Fruit fly (Drosophila melanogaster) whole organism, embryonic: Measurements from ENCODE around the gene CG5390.

Experiments used
- Asciz ChIP-seq: fragments of 200-800 bp; sonication (Bioruptor generic); optimal IDR thresholded peaks from 2 replicates; lab custom pipeline; 2017; ENCODE audit warnings: missing biosample characterization, mild to moderate bottlenecking, missing genetic modification characterization, missing genetic modification reagents
- Atf-2 ChIP-seq: fragments of 200-800 bp; sonication (Bioruptor generic); optimal IDR thresholded peaks from 2 replicates; lab custom pipeline; 2016; ENCODE audit warnings: missing biosample characterization, missing genetic modification characterization
- Bdp1 ChIP-seq: fragments of 200-800 bp; sonication (Bioruptor generic); optimal IDR thresholded peaks from 3 replicates; lab custom pipeline; 2016; ENCODE audit warnings: missing biosample characterization, missing genetic modification characterization
- CG1024 ChIP-seq: fragments of 200-800 bp; sonication (Bioruptor generic); IDR thresholded peaks from 2 replicates; pipeline ENCODE4 v1.3.6; 2022; ENCODE audit warnings: missing biosample characterization, missing genetic modification characterization
- CG12104 ChIP-seq: fragments of 200-800 bp; sonication (Bioruptor generic); optimal IDR thresholded peaks from 3 replicates; lab custom pipeline; 2016; ENCODE audit warnings: missing biosample characterization, missing genetic modification characterization
- CG14014 ChIP-seq: fragments of 200-800 bp; sonication (Bioruptor generic); IDR thresholded peaks from 2 replicates; pipeline ENCODE4 v1.3.6; 2022; ENCODE audit warnings: missing biosample characterization, missing genetic modification characterization
- CG15479 ChIP-seq: fragments of 200-800 bp; sonication (Bioruptor generic); optimal IDR thresholded peaks from 3 replicates; lab custom pipeline; 2019; ENCODE audit warnings: missing biosample characterization, mild to moderate bottlenecking, missing genetic modification characterization, moderate library complexity
- CG15696 ChIP-seq: fragments of 200-800 bp; sonication (Bioruptor generic); optimal IDR thresholded peaks from 2 replicates; lab custom pipeline; 2019; ENCODE audit warnings: missing biosample characterization, mild to moderate bottlenecking, missing genetic modification characterization, moderate library complexity
- CG17568 ChIP-seq: fragments of 200-800 bp; sonication (Bioruptor generic); optimal IDR thresholded peaks from 2 replicates; lab custom pipeline; 2018; ENCODE audit warnings: missing biosample characterization, mild to moderate bottlenecking, missing genetic modification characterization, moderate library complexity
- CG17829 ChIP-seq: fragments of 200-800 bp; optimal IDR thresholded peaks from 2 replicates; lab custom pipeline; 2019; ENCODE audit warnings: missing biosample characterization, mild to moderate bottlenecking, missing genetic modification characterization, moderate library complexity
- CG18619 ChIP-seq: fragments of 200-800 bp; sonication (Bioruptor generic); optimal IDR thresholded peaks from 3 replicates; lab custom pipeline; 2017; ENCODE audit warnings: missing biosample characterization, mild to moderate bottlenecking, missing genetic modification characterization
- CG2116 ChIP-seq: fragments of 200-800 bp; sonication (Bioruptor generic); optimal IDR thresholded peaks from 3 replicates; lab custom pipeline; 2018; ENCODE audit warnings: missing biosample characterization, mild to moderate bottlenecking, missing genetic modification characterization
- CG2120 ChIP-seq: fragments of 200-800 bp; sonication (Bioruptor generic); optimal IDR thresholded peaks from 3 replicates; lab custom pipeline; 2016; ENCODE audit warnings: missing biosample characterization, missing genetic modification characterization
- CG31365 ChIP-seq: fragments of 200-800 bp; sonication (Bioruptor generic); optimal IDR thresholded peaks from 2 replicates; lab custom pipeline; 2018; ENCODE audit warnings: missing biosample characterization, mild to moderate bottlenecking, missing genetic modification characterization
- CG34376 ChIP-seq: fragments of 200-800 bp; sonication (Bioruptor generic); optimal IDR thresholded peaks from 2 replicates; lab custom pipeline; 2018; ENCODE audit warnings: missing biosample characterization, mild to moderate bottlenecking, missing genetic modification characterization
- CG4360 ChIP-seq: fragments of 200-800 bp; sonication (Bioruptor generic); IDR thresholded peaks from 2 replicates; pipeline ENCODE4 v1.3.6; 2022; ENCODE audit warnings: missing biosample characterization, missing genetic modification characterization
- CG6254 ChIP-seq: fragments of 200-800 bp; sonication (Bioruptor generic); optimal IDR thresholded peaks from 3 replicates; lab custom pipeline; 2017; ENCODE audit warnings: mild to moderate bottlenecking, missing biosample characterization, missing genetic modification reagents, missing genetic modification characterization
- CG6654 ChIP-seq: fragments of 200-800 bp; sonication (Bioruptor generic); optimal IDR thresholded peaks from 2 replicates; lab custom pipeline; 2017; ENCODE audit warnings: missing biosample characterization, mild to moderate bottlenecking, missing genetic modification characterization
- CG8924 ChIP-seq: fragments of 200-800 bp; optimal IDR thresholded peaks from 3 replicates; lab custom pipeline; 2019; ENCODE audit warnings: missing biosample characterization, mild to moderate bottlenecking, missing genetic modification characterization, moderate library complexity
- CG8944 ChIP-seq: fragments of 200-800 bp; sonication (Bioruptor generic); optimal IDR thresholded peaks from 3 replicates; lab custom pipeline; 2016; ENCODE audit warnings: missing biosample characterization, missing genetic modification characterization
- CTCF ChIP-seq: fragments of 200-800 bp; sonication (Bioruptor generic); optimal IDR thresholded peaks from 2 replicates; lab custom pipeline; 2017; ENCODE audit warnings: missing biosample characterization, mild to moderate bottlenecking, missing genetic modification characterization, moderate library complexity
- Chrac-16 ChIP-seq: fragments of 200-800 bp; sonication (Bioruptor generic); optimal IDR thresholded peaks from 3 replicates; lab custom pipeline; 2016; ENCODE audit warnings: missing biosample characterization, missing genetic modification characterization
- Dad ChIP-seq: fragments of 200-800 bp; sonication (Bioruptor generic); optimal IDR thresholded peaks from 3 replicates; lab custom pipeline; 2016; ENCODE audit warnings: missing biosample characterization, missing genetic modification characterization
- Doc3 ChIP-seq: fragments of 200-800 bp; sonication (Bioruptor generic); IDR thresholded peaks from 3 replicates; pipeline ENCODE4 v1.3.6; 2022; ENCODE audit warnings: missing biosample characterization, missing genetic modification characterization; ENCODE audit not compliant: partially characterized antibody
- E2f1 ChIP-seq: fragments of 200-800 bp; sonication (Bioruptor generic); IDR thresholded peaks from 2 replicates; pipeline ENCODE4 v1.3.6; 2022; ENCODE audit warnings: missing biosample characterization, missing genetic modification characterization
- Lpt ChIP-seq: fragments of >200 bp; optimal IDR thresholded peaks from 2 replicates; lab custom pipeline; 2018; ENCODE audit warnings: missing biosample characterization, missing genetic modification characterization
- Meics ChIP-seq: fragments of 200-800 bp; sonication (Bioruptor generic); optimal IDR thresholded peaks from 2 replicates; lab custom pipeline; 2017; ENCODE audit warnings: missing biosample characterization, mild to moderate bottlenecking, missing genetic modification characterization
- Nf-YC ChIP-seq: fragments of 200-800 bp; optimal IDR thresholded peaks from 3 replicates; lab custom pipeline; 2019; ENCODE audit warnings: missing biosample characterization, mild to moderate bottlenecking, missing genetic modification characterization, moderate library complexity
- Trl ChIP-seq, 3 experiments: fragments of >200 bp in 2 of 3; fragments of 200-800 bp in 1 of 3; sonication (Bioruptor generic) in 1 of 3; optimal IDR thresholded peaks; 2 replicates in 1 of 3; 3 replicates in 2 of 3; lab custom pipeline; 2016 to 2017; ENCODE audit warnings: missing biosample characterization in 1 of 3, missing genetic modification characterization in 1 of 3
- Xbp1 ChIP-seq: fragments of 200-800 bp; sonication (Bioruptor generic); optimal IDR thresholded peaks from 3 replicates; lab custom pipeline; 2016; ENCODE audit warnings: missing biosample characterization, mild to moderate bottlenecking, missing genetic modification characterization
- ase ChIP-seq: fragments of 200-800 bp; sonication (Bioruptor generic); IDR thresholded peaks from 3 replicates; pipeline ENCODE4 v1.3.6; 2022; ENCODE audit warnings: missing biosample characterization, missing genetic modification characterization
- bbx ChIP-seq: fragments of 200-800 bp; sonication (Bioruptor generic); IDR thresholded peaks from 2 replicates; pipeline ENCODE4 v1.3.6; 2022; ENCODE audit warnings: missing biosample characterization, missing genetic modification characterization; ENCODE audit not compliant: partially characterized antibody
- dati ChIP-seq: fragments of 200-800 bp; sonication (Bioruptor generic); IDR thresholded peaks from 2 replicates; pipeline ENCODE4 v1.3.6; 2022; ENCODE audit warnings: missing biosample characterization, missing genetic modification characterization
- dmrt99B ChIP-seq: fragments of 200-800 bp; sonication (Bioruptor generic); optimal IDR thresholded peaks from 2 replicates; lab custom pipeline; 2018; ENCODE audit warnings: missing biosample characterization, mild to moderate bottlenecking, missing genetic modification characterization, moderate library complexity
- dysf ChIP-seq: fragments of 200-800 bp; sonication (Bioruptor generic); IDR thresholded peaks from 3 replicates; pipeline ENCODE4 v1.3.6; 2022; ENCODE audit warnings: missing biosample characterization, missing genetic modification characterization
- emc ChIP-seq: fragments of 200-800 bp; sonication (Bioruptor generic); optimal IDR thresholded peaks from 2 replicates; lab custom pipeline; 2016; ENCODE audit warnings: missing biosample characterization, missing genetic modification characterization
- ems ChIP-seq: fragments of 200-800 bp; sonication (Bioruptor generic); optimal IDR thresholded peaks from 3 replicates; lab custom pipeline; 2016; ENCODE audit warnings: missing biosample characterization, missing genetic modification characterization
- eyg ChIP-seq: fragments of 200-800 bp; sonication (Bioruptor generic); optimal IDR thresholded peaks from 3 replicates; lab custom pipeline; 2016; ENCODE audit warnings: missing biosample characterization, missing genetic modification characterization
- gsb ChIP-seq: fragments of 200-800 bp; sonication (Bioruptor generic); IDR thresholded peaks from 2 replicates; pipeline ENCODE4 v1.3.6; 2022; ENCODE audit warnings: missing biosample characterization, missing genetic modification characterization
- jing ChIP-seq: fragments of 200-800 bp; sonication (Bioruptor generic); optimal IDR thresholded peaks from 2 replicates; lab custom pipeline; 2018; ENCODE audit warnings: missing biosample characterization, mild to moderate bottlenecking, missing genetic modification characterization
- org-1 ChIP-seq: fragments of 200-800 bp; sonication (Bioruptor generic); optimal IDR thresholded peaks from 2 replicates; lab custom pipeline; 2017; ENCODE audit warnings: missing biosample characterization, missing genetic modification characterization
- pan ChIP-seq, 4 experiments: fragments of >200 bp in 3 of 4; fragments of 200-800 bp in 1 of 4; sonication (Bioruptor generic) in 1 of 4; optimal IDR thresholded peaks in 3 of 4; IDR thresholded peaks in 1 of 4; 2 replicates each; pipeline versions ENCODE4 v1.3.6 to Lab custom; 2017 to 2022; ENCODE audit warnings: missing biosample characterization in 2 of 4, missing genetic modification characterization in 2 of 4, mixed read lengths in 1 of 4
- pfk ChIP-seq: fragments of 200-800 bp; sonication (Bioruptor generic); optimal IDR thresholded peaks from 2 replicates; lab custom pipeline; 2018; ENCODE audit warnings: missing biosample characterization, mild to moderate bottlenecking, missing genetic modification characterization, moderate library complexity
- phol ChIP-seq: fragments of 200-800 bp; sonication (Bioruptor generic); optimal IDR thresholded peaks from 3 replicates; lab custom pipeline; 2018; ENCODE audit warnings: missing biosample characterization, mild to moderate bottlenecking, missing genetic modification characterization, moderate library complexity
- pzg ChIP-seq: fragments of 200-800 bp; sonication (Bioruptor generic); optimal IDR thresholded peaks from 3 replicates; lab custom pipeline; 2018; ENCODE audit warnings: missing biosample characterization, mild to moderate bottlenecking, missing genetic modification characterization, moderate library complexity
- repo ChIP-seq: fragments of 200-800 bp; sonication (Bioruptor generic); optimal IDR thresholded peaks from 2 replicates; lab custom pipeline; 2016; ENCODE audit warnings: missing biosample characterization, missing genetic modification characterization
- sim ChIP-seq: fragments of 200-800 bp; sonication (Bioruptor generic); IDR thresholded peaks from 2 replicates; pipeline ENCODE4 v1.3.6; 2022; ENCODE audit warnings: missing biosample characterization, missing genetic modification characterization
- trem ChIP-seq: fragments of 200-800 bp; optimal IDR thresholded peaks from 3 replicates; lab custom pipeline; 2019; ENCODE audit warnings: missing biosample characterization, mild to moderate bottlenecking, missing genetic modification characterization, moderate library complexity
- twi ChIP-seq: fragments of 200-800 bp; optimal IDR thresholded peaks from 2 replicates; lab custom pipeline; 2019; ENCODE audit warnings: missing biosample characterization, mild to moderate bottlenecking, missing genetic modification characterization, moderate library complexity
- zf30C ChIP-seq: fragments of 200-800 bp; sonication (Bioruptor generic); optimal IDR thresholded peaks from 3 replicates; lab custom pipeline; 2018; ENCODE audit warnings: missing biosample characterization, mild to moderate bottlenecking, missing genetic modification characterization

Gene CG5390

DNA sequence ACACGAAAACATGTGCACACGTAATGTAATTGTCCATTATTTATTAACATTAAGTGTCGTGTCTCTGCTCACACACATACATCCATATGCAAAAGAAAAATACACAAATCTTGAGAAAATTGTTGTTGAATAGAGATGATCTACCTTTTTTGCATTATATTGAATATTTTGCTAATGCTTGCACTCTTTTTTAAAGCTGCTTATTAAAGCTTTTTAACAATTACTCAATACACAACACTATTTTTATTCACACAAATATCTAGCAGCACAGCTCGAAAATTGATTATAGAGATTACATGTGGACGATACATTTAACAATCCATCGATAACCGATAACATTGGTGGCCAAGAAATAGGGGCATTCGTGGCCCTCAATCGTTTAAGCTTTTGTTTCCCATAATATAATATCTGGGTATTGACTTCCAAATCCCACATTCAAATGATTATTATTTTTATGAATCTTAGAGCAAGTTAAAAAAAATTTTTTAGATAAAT lies 14.3 kb downstream of the CG5390 start, which contains the start of gene Ufd4 (continued):
- TF ChIP-seq dati (GFP tag; lab: Robert Waterston, UW) (no peak), trem (tag; lab: Kevin White, UChicago) (peak; percentile 66), Asciz (GFP tag; lab: Kevin White, UChicago) (no peak), CG31365 (no peak), Nf-YC (tag; lab: Kevin White, UChicago) (peak; percentile 78), ase (GFP tag; lab: Robert Waterston, UW) (no peak), Atf-2 (GFP tag; lab: Kevin White, UChicago) (peak; percentile 27), Meics (no peak), gsb (no peak), CG15479 (GFP tag; lab: Kevin White, UChicago) (no peak), Doc3 (GFP tag; lab: Robert Waterston, UW) (0 out of 3 replicates have a peak, but pooled peaks have one; percentile 36), CG6254 (GFP tag; lab: Kevin White, UChicago) (peak; percentile 41), E2f1 (GFP tag; lab: Robert Waterston, UW) (peak; percentile 64; the same call in 1 of the 2 replicates), Trl (optimal IDR thresholded peaks at IDR 0.05; lab: Kevin White, UChicago) (no peak), Trl (GFP tag; optimal IDR thresholded peaks at IDR 0.05; lab: Kevin White, UChicago) (peak; percentile 69), pzg (peak; percentile 62), CG18619 (GFP tag; lab: Kevin White, UChicago) (peak; percentile 19), dmrt99B (tag; lab: Kevin White, UChicago) (no peak), CG8944 (GFP tag; lab: Kevin White, UChicago) (peak; percentile 3), zf30C (no peak), CG17829 (peak; percentile 83), CG8924 (tag; lab: Kevin White, UChicago) (peak; percentile 65), Lpt (GFP tag; lab: Kevin White, UChicago) (no peak), CTCF (GFP tag; lab: Kevin White, UChicago) (no peak), pfk (peak; percentile 47), CG2116 (peak; percentile 43), CG6654 (GFP tag; lab: Kevin White, UChicago) (no peak), CG12104 (GFP tag; lab: Kevin White, UChicago) (peak; percentile 61), jing (GFP tag; lab: Kevin White, UChicago) (no peak), ems (peak; percentile 64), CG15696 (tag; lab: Kevin White, UChicago) (peak; percentile 65), dysf (no peak; the same call in 2 of the 3 replicates), Dad (peak; percentile 54), bbx (GFP tag; lab: Robert Waterston, UW) (peak; percentile 61; the same call in 1 of the 2 replicates), CG2120 (GFP tag; lab: Kevin White, UChicago) (peak; percentile 79), Chrac-16 (GFP tag; lab: Kevin White, UChicago) (peak; percentile 55), CG34376 (peak; percentile 38), CG14014 (GFP tag; lab: Robert Waterston, UW) (peak; percentile 75; the same call in 1 of the 2 replicates), CG17568 (GFP tag; lab: Kevin White, UChicago) (no peak), eyg (peak; percentile 23), emc (GFP tag; lab: Kevin White, UChicago) (peak; percentile 5), Xbp1 (GFP tag; lab: Kevin White, UChicago) (peak; percentile 76), repo (peak; percentile 25), twi (tag; lab: Kevin White, UChicago) (no peak), phol (peak; percentile 73), org-1 (peak; percentile 1), CG4360 (peak; percentile 52; the same call in 1 of the 2 replicates), sim (GFP tag; lab: Robert Waterston, UW) (peak; percentile 54; the same call in 1 of the 2 replicates), Bdp1 (no peak), CG1024 (GFP tag; lab: Robert Waterston, UW) (peak; percentile 80; the same call in 1 of the 2 replicates), pan (optimal IDR thresholded peaks at IDR 0.05; lab: Kevin White, UChicago) (no peak), pan (GFP tag; optimal IDR thresholded peaks at IDR 0.05 in 1 of 2, IDR thresholded peaks at IDR 0.05 in 1 of 2) (no peak)
